Worm (Caenorhabditis elegans) whole organism, midembryonic: ENCODE results near the gene C17H11.2.

Source experiments
- cog-1 ChIP-seq: sonication (generic microtip); optimal IDR thresholded peaks from 2 replicates; lab custom pipeline; 2016; ENCODE audit warnings: missing genetic modification characterization, missing compliant biosample characterization
- flt-1 ChIP-seq: fragments of 200-800 bp; sonication (Bioruptor generic); IDR thresholded peaks from 2 replicates; pipeline ENCODE4 v1.3.6; 2022; ENCODE audit warnings: missing genetic modification characterization, missing compliant biosample characterization
- klf-2 ChIP-seq: fragments of 200-800 bp; sonication (Bioruptor generic); conservative IDR thresholded peaks from 2 replicates; pipeline ENCODE4 v1.3.6; 2022; ENCODE audit warnings: missing genetic modification reagents, missing genetic modification characterization, missing compliant biosample characterization
- ref-1 ChIP-seq: fragments of 200-800 bp; sonication (Bioruptor generic); conservative IDR thresholded peaks from 2 replicates; pipeline ENCODE4 v1.3.6; 2022; ENCODE audit warnings: missing genetic modification reagents, missing genetic modification characterization, missing compliant biosample characterization
- ztf-29 ChIP-seq: fragments of 200-800 bp; sonication (Bioruptor generic); IDR thresholded peaks from 2 replicates; pipeline ENCODE4 v1.3.6; 2022; ENCODE audit warnings: missing genetic modification reagents, missing genetic modification characterization, missing compliant biosample characterization

ce11 chrX:8160016-8160415 lies 9.7 kb upstream of the C17H11.2 start:
- TF ChIP-seq flt-1, result 0 out of 2 replicates have a peak, but pooled peaks have one; percentile 22
- TF ChIP-seq ref-1 (GFP tag; lab: Robert Waterston, UW), result no peak
- no peak for TF ChIP-seq ztf-29 (GFP tag; lab: Robert Waterston, UW)
- TF ChIP-seq cog-1 (tag; lab: Kevin White, UChicago), result no peak
- TF ChIP-seq klf-2 (GFP tag; lab: Robert Waterston, UW), result no peak
